Fruit fly (Drosophila melanogaster) whole organism, embryonic: ENCODE measurements around the gene CG11768.

Source experiments
- CG18262 ChIP-seq: fragments of 200-800 bp; optimal IDR thresholded peaks from 3 replicates; lab custom pipeline; 2019; ENCODE audit warnings: missing biosample characterization, mild to moderate bottlenecking, missing genetic modification characterization, moderate library complexity
- CG2712 ChIP-seq: fragments of 200-800 bp; optimal IDR thresholded peaks from 3 replicates; lab custom pipeline; 2019; ENCODE audit warnings: missing biosample characterization, mild to moderate bottlenecking, missing genetic modification characterization, moderate library complexity
- Max ChIP-seq: fragments of 200-800 bp; sonication (Bioruptor generic); optimal IDR thresholded peaks from 2 replicates; lab custom pipeline; 2016; ENCODE audit warnings: missing biosample characterization, mild to moderate bottlenecking, missing genetic modification characterization
- dysf ChIP-seq: fragments of 200-800 bp; sonication (Bioruptor generic); IDR thresholded peaks from 3 replicates; pipeline ENCODE4 v1.3.6; 2022; ENCODE audit warnings: missing biosample characterization, missing genetic modification characterization
- kah ChIP-seq: fragments of 200-800 bp; sonication (Bioruptor generic); optimal IDR thresholded peaks from 2 replicates; lab custom pipeline; 2018; ENCODE audit warnings: missing biosample characterization, mild to moderate bottlenecking, missing genetic modification characterization
- luna ChIP-seq: fragments of 200-800 bp; sonication (Bioruptor generic); optimal IDR thresholded peaks from 2 replicates; lab custom pipeline; 2016; ENCODE audit warnings: missing biosample characterization, missing genetic modification characterization
- zen ChIP-seq: fragments of 200-800 bp; sonication (Bioruptor generic); optimal IDR thresholded peaks from 3 replicates; lab custom pipeline; 2018; ENCODE audit warnings: missing biosample characterization, mild to moderate bottlenecking, missing genetic modification characterization, moderate library complexity

DNA sequence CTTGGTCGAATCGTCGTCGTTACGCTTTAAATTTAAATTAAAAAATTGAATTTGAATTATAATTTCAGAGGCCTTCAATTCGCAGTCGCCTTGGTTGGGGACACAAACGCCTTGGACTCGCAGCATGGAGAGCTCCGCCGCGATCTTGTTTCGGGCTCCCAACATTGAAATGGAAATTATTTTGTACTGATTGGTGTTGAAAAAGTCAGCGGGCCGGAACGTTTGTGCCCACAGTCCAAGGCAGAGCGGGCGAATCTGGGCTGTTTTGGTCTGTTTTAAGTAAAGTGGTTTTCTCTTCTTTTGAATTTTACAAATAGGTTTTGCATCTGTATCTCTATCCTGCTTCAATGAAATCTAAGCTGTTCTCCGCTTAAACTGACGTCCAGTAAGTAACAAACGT, 47.1 kb upstream of the CG11768 start:
- TF ChIP-seq zen (no peak), kah (no peak), Max (no peak), dysf (no peak; the same call in 2 of the 3 replicates), luna (GFP tag; lab: Kevin White, UChicago) (no peak), CG18262 (no peak), CG2712 (no peak)
